Worm (Caenorhabditis elegans): ENCODE data around the gene Y105C5B.3.

DNA sequence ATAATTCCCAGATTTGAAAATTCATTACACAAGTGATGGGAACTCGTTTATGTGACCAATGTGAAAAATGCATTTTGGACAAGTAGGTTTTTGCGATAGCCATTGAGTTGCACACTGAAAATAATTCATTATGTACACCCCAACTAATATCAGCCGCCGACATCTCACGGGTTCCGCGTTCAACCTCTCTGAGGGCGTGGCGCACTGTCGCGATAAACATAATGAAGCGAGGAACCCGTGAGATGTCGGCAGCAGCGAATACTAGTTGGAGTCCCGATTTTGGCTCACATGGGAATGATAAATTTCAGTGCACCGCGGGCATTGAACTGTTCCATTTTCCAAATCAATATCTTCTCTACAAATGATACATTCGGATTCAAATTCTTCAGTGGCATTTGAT, 53.1 kb downstream of the Y105C5B.3 start:
- no peak for TF ChIP-seq unc-86 (tag; optimal IDR thresholded peaks at IDR 0.05)
- no peak for TF ChIP-seq pqm-1 (tag; optimal IDR thresholded peaks at IDR 0.05)
- no peak for TF ChIP-seq fax-1 (tag; optimal IDR thresholded peaks at IDR 0.05)
- no peak for TF ChIP-seq K02D7.2 (tag; optimal IDR thresholded peaks at IDR 0.05)
- no peak for TF ChIP-seq tbx-2 (tag; optimal IDR thresholded peaks at IDR 0.05)
- TF ChIP-seq dmd-4 (tag; optimal IDR thresholded peaks at IDR 0.05; ENCODE audit: borderline replicate concordance), result no peak
- no peak for TF ChIP-seq lin-11 (tag; optimal IDR thresholded peaks at IDR 0.05)
- TF ChIP-seq sox-2 (GFP tag; IDR thresholded peaks at IDR 0.05), result no peak
- TF ChIP-seq mec-3 (tag; optimal IDR thresholded peaks at IDR 0.05; ENCODE audit: borderline replicate concordance), result no peak
